Fruit fly (Drosophila melanogaster) whole organism, embryonic: ENCODE results near the gene Scr.

Experiments used
- Asciz ChIP-seq: fragments of 200-800 bp; sonication (Bioruptor generic); optimal IDR thresholded peaks from 2 replicates; lab custom pipeline; 2017; ENCODE audit warnings: missing biosample characterization, mild to moderate bottlenecking, missing genetic modification characterization, missing genetic modification reagents
- Bteb2 ChIP-seq: fragments of 200-800 bp; sonication (Bioruptor generic); optimal IDR thresholded peaks from 2 replicates; lab custom pipeline; 2016; ENCODE audit warnings: missing biosample characterization, missing genetic modification characterization
- CG10543 ChIP-seq: fragments of 200-800 bp; sonication (Bioruptor generic); optimal IDR thresholded peaks from 3 replicates; lab custom pipeline; 2017; ENCODE audit warnings: missing biosample characterization, mild to moderate bottlenecking, missing genetic modification characterization, moderate library complexity
- CG11695 ChIP-seq: fragments of 200-800 bp; sonication (Bioruptor generic); IDR thresholded peaks from 3 replicates; pipeline ENCODE4 v1.3.6; 2022; ENCODE audit warnings: missing biosample characterization, missing genetic modification characterization
- CG12219 ChIP-seq: fragments of 200-800 bp; sonication (Bioruptor generic); optimal IDR thresholded peaks from 3 replicates; lab custom pipeline; 2018; ENCODE audit warnings: missing biosample characterization, mild to moderate bottlenecking, missing genetic modification characterization
- CG12942 ChIP-seq: fragments of 200-800 bp; sonication (Bioruptor generic); optimal IDR thresholded peaks from 3 replicates; lab custom pipeline; 2016; ENCODE audit warnings: missing biosample characterization, missing genetic modification characterization
- CG14014 ChIP-seq: fragments of 200-800 bp; sonication (Bioruptor generic); IDR thresholded peaks from 2 replicates; pipeline ENCODE4 v1.3.6; 2022; ENCODE audit warnings: missing biosample characterization, missing genetic modification characterization
- CG14050 ChIP-seq: fragments of 200-800 bp; sonication (Bioruptor generic); IDR thresholded peaks from 3 replicates; pipeline ENCODE4 v1.3.6; 2022; ENCODE audit warnings: missing biosample characterization, missing genetic modification characterization
- CG14667 ChIP-seq: fragments of 200-800 bp; sonication (Bioruptor generic); IDR thresholded peaks from 2 replicates; pipeline ENCODE4 v1.3.6; 2022; ENCODE audit warnings: missing biosample characterization, missing genetic modification characterization
- CG14860 ChIP-seq: fragments of 200-800 bp; sonication (Bioruptor generic); IDR thresholded peaks from 3 replicates; pipeline ENCODE4 v1.3.6; 2022; ENCODE audit warnings: missing biosample characterization, missing genetic modification characterization; ENCODE audit not compliant: partially characterized antibody
- CG15514 ChIP-seq: fragments of 200-800 bp; sonication (Bioruptor generic); optimal IDR thresholded peaks from 3 replicates; lab custom pipeline; 2017; ENCODE audit warnings: missing biosample characterization, missing genetic modification characterization, mild to moderate bottlenecking, moderate library complexity, missing genetic modification reagents
- CG15601 ChIP-seq: fragments of 200-800 bp; sonication (Bioruptor generic); optimal IDR thresholded peaks from 3 replicates; lab custom pipeline; 2019; ENCODE audit warnings: missing biosample characterization, mild to moderate bottlenecking, missing genetic modification characterization, moderate library complexity
- CG17328 ChIP-seq: fragments of 200-800 bp; sonication (Bioruptor generic); IDR thresholded peaks from 2 replicates; pipeline ENCODE4 v1.3.6; 2022; ENCODE audit warnings: missing biosample characterization, missing genetic modification characterization
- CG17829 ChIP-seq: fragments of 200-800 bp; optimal IDR thresholded peaks from 2 replicates; lab custom pipeline; 2019; ENCODE audit warnings: missing biosample characterization, mild to moderate bottlenecking, missing genetic modification characterization, moderate library complexity
- CG3838 ChIP-seq: fragments of 200-800 bp; sonication (Bioruptor generic); optimal IDR thresholded peaks from 3 replicates; lab custom pipeline; 2016; ENCODE audit warnings: missing biosample characterization, missing genetic modification characterization
- CG3995 ChIP-seq: fragments of 200-800 bp; sonication (Bioruptor generic); optimal IDR thresholded peaks from 3 replicates; lab custom pipeline; 2016; ENCODE audit warnings: missing biosample characterization, missing genetic modification characterization
- CG4404 ChIP-seq: fragments of 200-800 bp; sonication (Bioruptor generic); IDR thresholded peaks from 2 replicates; pipeline ENCODE4 v1.3.6; 2022; ENCODE audit warnings: missing biosample characterization, missing genetic modification characterization
- CrebB ChIP-seq: fragments of 200-800 bp; sonication (Bioruptor generic); optimal IDR thresholded peaks from 3 replicates; lab custom pipeline; 2018; ENCODE audit warnings: missing biosample characterization, mild to moderate bottlenecking, missing genetic modification characterization
- Ets97D ChIP-seq: fragments of 200-800 bp; sonication (Bioruptor generic); optimal IDR thresholded peaks from 3 replicates; lab custom pipeline; 2016; ENCODE audit warnings: missing biosample characterization, missing genetic modification characterization
- Fer2 ChIP-seq: fragments of 200-800 bp; sonication (Bioruptor generic); optimal IDR thresholded peaks from 2 replicates; lab custom pipeline; 2018; ENCODE audit warnings: missing biosample characterization, mild to moderate bottlenecking, missing genetic modification characterization, moderate library complexity
- H2.0 ChIP-seq: fragments of 200-800 bp; sonication (Bioruptor generic); IDR thresholded peaks from 2 replicates; pipeline ENCODE4 v1.3.6; 2022; ENCODE audit warnings: missing biosample characterization, missing genetic modification characterization
- HHEX ChIP-seq: fragments of 200-800 bp; sonication (Bioruptor generic); optimal IDR thresholded peaks from 3 replicates; lab custom pipeline; 2017; ENCODE audit warnings: missing biosample characterization, mild to moderate bottlenecking, missing genetic modification characterization, missing genetic modification reagents
- HLH4C ChIP-seq: fragments of 200-800 bp; sonication (Bioruptor generic); IDR thresholded peaks from 3 replicates; pipeline ENCODE4 v1.3.6; 2022; ENCODE audit warnings: missing biosample characterization, missing genetic modification characterization; ENCODE audit not compliant: partially characterized antibody
- HLH54F ChIP-seq: fragments of 200-800 bp; sonication (Bioruptor generic); optimal IDR thresholded peaks from 3 replicates; lab custom pipeline; 2016; ENCODE audit warnings: missing biosample characterization, missing genetic modification characterization
- Hmx ChIP-seq: fragments of 200-800 bp; sonication (Bioruptor generic); optimal IDR thresholded peaks from 2 replicates; lab custom pipeline; 2016; ENCODE audit warnings: missing biosample characterization, missing genetic modification characterization
- Hr39 ChIP-seq: fragments of >200 bp; optimal IDR thresholded peaks from 2 replicates; lab custom pipeline; 2017
- Lim3 ChIP-seq: fragments of 200-800 bp; sonication (Bioruptor generic); IDR thresholded peaks from 2 replicates; pipeline ENCODE4 v1.3.6; 2022; ENCODE audit warnings: missing biosample characterization, missing genetic modification characterization
- MESR4 ChIP-seq: fragments of 200-800 bp; sonication (Bioruptor generic); optimal IDR thresholded peaks from 2 replicates; lab custom pipeline; 2018; ENCODE audit warnings: missing biosample characterization, mild to moderate bottlenecking, missing genetic modification characterization, moderate library complexity
- Mad ChIP-seq: fragments of 200-800 bp; sonication (Bioruptor generic); optimal IDR thresholded peaks from 2 replicates; lab custom pipeline; 2016; ENCODE audit warnings: missing biosample characterization, missing genetic modification characterization
- Med ChIP-seq: fragments of 200-800 bp; sonication (Bioruptor generic); peaks from one replicate; lab custom pipeline; 2016; ENCODE audit warnings: missing biosample characterization, missing genetic modification characterization, mild to moderate bottlenecking, inconsistent platforms, moderate library complexity
- Mrtf ChIP-seq: fragments of 200-800 bp; sonication (Bioruptor generic); IDR thresholded peaks from 3 replicates; pipeline ENCODE4 v1.3.6; 2022; ENCODE audit warnings: missing biosample characterization, missing genetic modification characterization
- NC2α ChIP-seq: fragments of 200-800 bp; sonication (Bioruptor generic); optimal IDR thresholded peaks from 2 replicates; lab custom pipeline; 2016; ENCODE audit warnings: missing biosample characterization, missing genetic modification characterization
- Trl ChIP-seq, 3 experiments: fragments of >200 bp in 2 of 3; fragments of 200-800 bp in 1 of 3; sonication (Bioruptor generic) in 1 of 3; optimal IDR thresholded peaks; 2 replicates in 1 of 3; 3 replicates in 2 of 3; lab custom pipeline; 2016 to 2017; ENCODE audit warnings: missing biosample characterization in 1 of 3, missing genetic modification characterization in 1 of 3
- corto ChIP-seq: fragments of 200-800 bp; sonication (Bioruptor generic); optimal IDR thresholded peaks from 2 replicates; lab custom pipeline; 2016; ENCODE audit warnings: missing biosample characterization, mild to moderate bottlenecking, missing genetic modification characterization, moderate library complexity
- disco-r ChIP-seq: fragments of 200-800 bp; sonication (Bioruptor generic); optimal IDR thresholded peaks from 2 replicates; lab custom pipeline; 2016; ENCODE audit warnings: missing biosample characterization, missing genetic modification characterization
- fd96Cb ChIP-seq: fragments of 200-800 bp; sonication (Bioruptor generic); optimal IDR thresholded peaks from 2 replicates; lab custom pipeline; 2018; ENCODE audit warnings: missing biosample characterization, mild to moderate bottlenecking, missing genetic modification characterization, moderate library complexity
- inv ChIP-seq: fragments of 200-800 bp; sonication (Bioruptor generic); IDR thresholded peaks from 2 replicates; pipeline ENCODE4 v1.3.6; 2022; ENCODE audit warnings: missing biosample characterization, missing genetic modification characterization; ENCODE audit not compliant: partially characterized antibody
- mam ChIP-seq: fragments of 200-800 bp; sonication (Bioruptor generic); optimal IDR thresholded peaks from 3 replicates; lab custom pipeline; 2016; ENCODE audit warnings: missing biosample characterization, missing genetic modification characterization
- nerfin-2 ChIP-seq: fragments of 200-800 bp; sonication (Bioruptor generic); IDR thresholded peaks from 2 replicates; pipeline ENCODE4 v1.3.6; 2022; ENCODE audit warnings: missing biosample characterization, missing genetic modification characterization; ENCODE audit not compliant: partially characterized antibody
- nom ChIP-seq: fragments of 200-800 bp; sonication (Bioruptor generic); optimal IDR thresholded peaks from 2 replicates; lab custom pipeline; 2017; ENCODE audit warnings: missing biosample characterization, missing genetic modification characterization, mild to moderate bottlenecking, moderate library complexity, missing genetic modification reagents
- peb ChIP-seq: fragments of 200-800 bp; sonication (Bioruptor generic); IDR thresholded peaks from 2 replicates; pipeline ENCODE4 v1.3.6; 2022; ENCODE audit warnings: missing biosample characterization, missing genetic modification characterization
- pita ChIP-seq: fragments of 200-800 bp; sonication (Bioruptor generic); optimal IDR thresholded peaks from 2 replicates; lab custom pipeline; 2017; ENCODE audit warnings: missing biosample characterization, mild to moderate bottlenecking, missing genetic modification characterization
- row ChIP-seq: fragments of 200-800 bp; sonication (Bioruptor generic); IDR thresholded peaks from 3 replicates; pipeline ENCODE4 v1.3.6; 2022; ENCODE audit warnings: missing biosample characterization, missing genetic modification characterization
- run ChIP-seq: fragments of 200-800 bp; sonication (Bioruptor generic); optimal IDR thresholded peaks from 3 replicates; lab custom pipeline; 2018; ENCODE audit warnings: missing biosample characterization, mild to moderate bottlenecking, missing genetic modification characterization
- sim ChIP-seq: fragments of 200-800 bp; sonication (Bioruptor generic); IDR thresholded peaks from 2 replicates; pipeline ENCODE4 v1.3.6; 2022; ENCODE audit warnings: missing biosample characterization, missing genetic modification characterization

Scr gene

dm6 chr3R:6817977-6818903, 31.5 kb downstream of the Scr start (continued):
- TF ChIP-seq Trl (optimal IDR thresholded peaks at IDR 0.05; lab: Kevin White, UChicago) (peak in 1 of 2 experiments; percentile 7), Trl (GFP tag; optimal IDR thresholded peaks at IDR 0.05; lab: Kevin White, UChicago) (no peak), inv (GFP tag; lab: Robert Waterston, UW) (no peak), NC2α (peak; percentile 48), CG12219 (GFP tag; lab: Kevin White, UChicago) (no peak), CG12942 (GFP tag; lab: Kevin White, UChicago) (no peak), corto (GFP tag; lab: Kevin White, UChicago) (no peak), CG15514 (GFP tag; lab: Kevin White, UChicago) (no peak), HLH54F (GFP tag; lab: Kevin White, UChicago) (peak; percentile 18), CG15601 (tag; lab: Kevin White, UChicago) (no peak), mam (GFP tag; lab: Kevin White, UChicago) (peak; percentile 29), sim (GFP tag; lab: Robert Waterston, UW) (0 out of 2 replicates have a peak, but pooled peaks have one; percentile 24), Mrtf (GFP tag; lab: Robert Waterston, UW) (no peak), Bteb2 (GFP tag; lab: Kevin White, UChicago) (no peak), fd96Cb (tag; lab: Kevin White, UChicago) (peak; percentile 64), nom (GFP tag; lab: Kevin White, UChicago) (no peak), CG17328 (peak; percentile 58), row (GFP tag; lab: Robert Waterston, UW) (peak; percentile 64), CG11695 (GFP tag; lab: Robert Waterston, UW) (peak; percentile 67; the same call in 1 of the 3 replicates), peb (GFP tag; lab: Robert Waterston, UW) (peak; percentile 47; the same call in 1 of the 2 replicates), CG14667 (GFP tag; lab: Robert Waterston, UW) (peak; percentile 23; the same call in 1 of the 2 replicates), disco-r (GFP tag; lab: Kevin White, UChicago) (peak; percentile 40), Mad (peak; percentile 14), pita (GFP tag; lab: Kevin White, UChicago) (no peak), MESR4 (GFP tag; lab: Kevin White, UChicago) (no peak), CG4404 (GFP tag; lab: Robert Waterston, UW) (0 out of 2 replicates have a peak, but pooled peaks have one; percentile 52), Lim3 (GFP tag; lab: Robert Waterston, UW) (no peak), CrebB (tag; lab: Kevin White, UChicago) (no peak), CG14014 (GFP tag; lab: Robert Waterston, UW) (peak; percentile 64; the same call in 1 of the 2 replicates), run (tag; lab: Kevin White, UChicago) (peak; percentile 24), Hr39 (lab: Kevin White, UChicago) (no peak), Ets97D (GFP tag; lab: Kevin White, UChicago) (no peak), Med (GFP tag; lab: Kevin White, UChicago) (peak; percentile 89), CG3838 (GFP tag; lab: Kevin White, UChicago) (no peak), Hmx (GFP tag; lab: Kevin White, UChicago) (no peak), H2.0 (GFP tag; lab: Robert Waterston, UW) (peak; percentile 57), Fer2 (tag; lab: Kevin White, UChicago) (no peak), HHEX (peak; percentile 45), CG17829 (tag; lab: Kevin White, UChicago) (peak; percentile 57), HLH4C (no peak), CG3995 (GFP tag; lab: Kevin White, UChicago) (no peak), CG14860 (GFP tag; lab: Robert Waterston, UW) (no peak), Asciz (GFP tag; lab: Kevin White, UChicago) (no peak), CG14050 (GFP tag; lab: Robert Waterston, UW) (peak; percentile 26; the same call in 2 of the 3 replicates), CG10543 (GFP tag; lab: Kevin White, UChicago) (no peak), nerfin-2 (GFP tag; lab: Robert Waterston, UW) (no peak)
